Worm (Caenorhabditis elegans): ENCODE results near the gene col-108.

- no peak for TF ChIP-seq spr-3 (GFP tag; optimal IDR thresholded peaks at IDR 0.05)
- no peak for TF ChIP-seq nhr-77 (tag; optimal IDR thresholded peaks at IDR 0.05)
- no peak for TF ChIP-seq zag-1 (tag; optimal IDR thresholded peaks at IDR 0.05)
- TF ChIP-seq pqm-1 (tag; optimal IDR thresholded peaks at IDR 0.05) = no peak
- no peak for TF ChIP-seq daf-16 (GFP tag; optimal IDR thresholded peaks at IDR 0.05)
- no peak for TF ChIP-seq daf-16 (tag; optimal IDR thresholded peaks at IDR 0.05)
- TF ChIP-seq ZK337.2 (GFP tag; IDR thresholded peaks at IDR 0.05) = no peak
- no peak for TF ChIP-seq fos-1 (tag; optimal IDR thresholded peaks at IDR 0.05)
- TF ChIP-seq spr-1 (tag; optimal IDR thresholded peaks at IDR 0.05) = no peak
- no peak for TF ChIP-seq ztf-7 (tag; optimal IDR thresholded peaks at IDR 0.05)
- TF ChIP-seq egl-27 (tag; optimal IDR thresholded peaks at IDR 0.05) = no peak
Observed at ce11 chrIV:1781559-1781958, 13.2 kb downstream of the col-108 start, which contains the start of gene frpr-19.

All from whole organism, L4 larva.